Worm (Caenorhabditis elegans) whole organism, L3 larva: ENCODE results near the gene C14A4.12.

Experiments
- R02D3.7 ChIP-seq: fragments of 150-350 bp; optimal IDR thresholded peaks from 2 replicates; lab custom pipeline; 2014; ENCODE audit warnings: missing biosample characterization, missing genetic modification characterization
- aly-2 ChIP-seq: fragments of 150-350 bp; optimal IDR thresholded peaks from 2 replicates; lab custom pipeline; 2014; ENCODE audit warnings: missing biosample characterization, missing genetic modification characterization
- ama-1 ChIP-seq: fragments of 150-350 bp; optimal IDR thresholded peaks from 2 replicates; lab custom pipeline; 2018
- ceh-28 ChIP-seq: fragments of 150-350 bp; optimal IDR thresholded peaks from 2 replicates; lab custom pipeline; 2014; ENCODE audit warnings: missing biosample characterization, missing genetic modification reagents, missing genetic modification characterization
- ceh-82 ChIP-seq: fragments of 150-350 bp; optimal IDR thresholded peaks from 2 replicates; lab custom pipeline; 2014; ENCODE audit warnings: missing biosample characterization, missing genetic modification characterization
- ceh-9 ChIP-seq: sonication (generic microtip); optimal IDR thresholded peaks from 2 replicates; lab custom pipeline; 2018; ENCODE audit warnings: missing biosample characterization, missing genetic modification characterization
- daf-12 ChIP-seq: fragments of 150-350 bp; optimal IDR thresholded peaks from 2 replicates; lab custom pipeline; 2014; ENCODE audit warnings: missing biosample characterization, missing genetic modification reagents, missing genetic modification characterization
- elt-2 ChIP-seq: sonication (generic microtip); optimal IDR thresholded peaks from 2 replicates; lab custom pipeline; 2016; ENCODE audit warnings: missing genetic modification reagents, mild to moderate bottlenecking, missing genetic modification characterization, missing compliant biosample characterization
- elt-3 ChIP-seq, 3 experiments: fragments of 150-350 bp in 1 of 3; sonication (generic microtip) in 2 of 3; optimal IDR thresholded peaks; 2 replicates in 2 of 3; 4 replicates in 1 of 3; lab custom pipeline; 2014 to 2017; ENCODE audit warnings: missing biosample characterization in 3 of 3, missing genetic modification characterization in 3 of 3
- eor-1 ChIP-seq, 2 experiments: fragments of 150-350 bp; optimal IDR thresholded peaks; 2 replicates each; lab custom pipeline; 2014 to 2018; ENCODE audit warnings: missing biosample characterization in 2 of 2, missing genetic modification characterization in 2 of 2
- fkh-10 ChIP-seq: sonication (generic microtip); optimal IDR thresholded peaks from 2 replicates; lab custom pipeline; 2017; ENCODE audit warnings: missing biosample characterization, missing genetic modification reagents, missing genetic modification characterization
- fkh-2 ChIP-seq: fragments of 150-350 bp; optimal IDR thresholded peaks from 2 replicates; lab custom pipeline; 2014; ENCODE audit warnings: missing biosample characterization, missing genetic modification reagents, missing genetic modification characterization
- hmg-11 ChIP-seq: sonication (generic microtip); optimal IDR thresholded peaks from 2 replicates; lab custom pipeline; 2016; ENCODE audit warnings: missing genetic modification characterization, missing compliant biosample characterization
- lin-15B ChIP-seq: fragments of 150-350 bp; optimal IDR thresholded peaks from 2 replicates; lab custom pipeline; 2014; ENCODE audit warnings: missing biosample characterization, missing genetic modification characterization
- lin-39 ChIP-seq: fragments of 150-350 bp; optimal IDR thresholded peaks from 2 replicates; lab custom pipeline; 2018; ENCODE audit warnings: missing biosample characterization, missing genetic modification reagents, missing genetic modification characterization
- lsy-12 ChIP-seq: sonication (generic microtip); optimal IDR thresholded peaks from 2 replicates; lab custom pipeline; 2016; ENCODE audit warnings: mild to moderate bottlenecking, missing genetic modification characterization, missing compliant biosample characterization
- mdl-1 ChIP-seq: fragments of 150-350 bp; optimal IDR thresholded peaks from 2 replicates; lab custom pipeline; 2014; ENCODE audit warnings: missing biosample characterization, missing genetic modification characterization
- mml-1 ChIP-seq: fragments of 150-350 bp; sonication (generic microtip); optimal IDR thresholded peaks from 3 replicates; lab custom pipeline; 2014; ENCODE audit warnings: missing biosample characterization, missing genetic modification characterization
- nfya-1 ChIP-seq: sonication (generic microtip); optimal IDR thresholded peaks from 2 replicates; lab custom pipeline; 2017; ENCODE audit warnings: missing genetic modification characterization, mild to moderate bottlenecking, missing compliant biosample characterization, antibody characterized with exemption, moderate library complexity; ENCODE audit not compliant: insufficient read depth
- nhr-12 ChIP-seq: fragments of 150-350 bp; optimal IDR thresholded peaks from 2 replicates; lab custom pipeline; 2014; ENCODE audit warnings: missing biosample characterization, missing genetic modification characterization
- nhr-23 ChIP-seq: fragments of 150-350 bp; optimal IDR thresholded peaks from 2 replicates; lab custom pipeline; 2014; ENCODE audit warnings: missing biosample characterization, missing genetic modification reagents, missing genetic modification characterization
- nhr-25 ChIP-seq: sonication (generic microtip); optimal IDR thresholded peaks from 2 replicates; lab custom pipeline; 2017; ENCODE audit warnings: missing biosample characterization, missing genetic modification characterization
- nhr-43 ChIP-seq: sonication (generic microtip); optimal IDR thresholded peaks from 2 replicates; lab custom pipeline; 2016; ENCODE audit warnings: mild to moderate bottlenecking, missing genetic modification characterization, missing compliant biosample characterization; ENCODE audit not compliant: poor library complexity, severe bottlenecking
- nhr-76 ChIP-seq: fragments of 150-350 bp; sonication (generic microtip); optimal IDR thresholded peaks from 5 replicates; lab custom pipeline; 2014; ENCODE audit warnings: missing biosample characterization, missing genetic modification characterization
- nhr-77 ChIP-seq: fragments of 150-350 bp; optimal IDR thresholded peaks from 2 replicates; lab custom pipeline; 2014; ENCODE audit warnings: missing biosample characterization, missing genetic modification characterization
- pha-4 ChIP-seq: fragments of 150-350 bp; optimal IDR thresholded peaks from 2 replicates; lab custom pipeline; 2014; ENCODE audit warnings: missing biosample characterization, missing genetic modification reagents, missing genetic modification characterization
- sea-2 ChIP-seq: fragments of 150-350 bp; sonication (generic microtip); optimal IDR thresholded peaks from 4 replicates; lab custom pipeline; 2014; ENCODE audit warnings: missing biosample characterization, missing genetic modification reagents, missing genetic modification characterization
- skn-1 ChIP-seq: fragments of 150-350 bp; optimal IDR thresholded peaks from 2 replicates; lab custom pipeline; 2014; ENCODE audit warnings: missing biosample characterization, missing genetic modification characterization
- snpc-4 ChIP-seq: fragments of 150-350 bp; optimal IDR thresholded peaks from 2 replicates; lab custom pipeline; 2014; ENCODE audit warnings: missing biosample characterization, missing genetic modification characterization
- unc-62 ChIP-seq: fragments of 150-350 bp; sonication (generic microtip); optimal IDR thresholded peaks from 4 replicates; lab custom pipeline; 2014; ENCODE audit warnings: missing biosample characterization, missing genetic modification reagents, missing genetic modification characterization
- ztf-11 ChIP-seq: fragments of 150-350 bp; optimal IDR thresholded peaks from 2 replicates; lab custom pipeline; 2014; ENCODE audit warnings: missing biosample characterization, missing genetic modification characterization
- ztf-4 ChIP-seq: fragments of 150-350 bp; optimal IDR thresholded peaks from 2 replicates; lab custom pipeline; 2014; ENCODE audit warnings: missing biosample characterization, missing genetic modification characterization

C14A4.12 gene

ce11 chrII:10603560-10603959 is 9.3 kb upstream of the C14A4.12 start:
- no peak for TF ChIP-seq nhr-12 (tag; lab: Kevin White, UChicago)
- peak; percentile 81 for TF ChIP-seq nfya-1

- TF ChIP-seq R02D3.7 (tag; lab: Kevin White, UChicago) (no peak), nhr-43 (tag; lab: Kevin White, UChicago) (no peak), unc-62 (GFP tag; lab: Kevin White, UChicago) (no peak), ztf-11 (no peak), elt-3 (tag; optimal IDR thresholded peaks at IDR 0.05; lab: Kevin White, UChicago) (no peak), daf-12 (tag; lab: Kevin White, UChicago) (no peak), mdl-1 (no peak), eor-1 (tag; optimal IDR thresholded peaks at IDR 0.05; lab: Kevin White, UChicago) (no peak), ceh-9 (tag; lab: Kevin White, UChicago) (no peak), elt-2 (tag; lab: Kevin White, UChicago) (no peak)
Measured at ce11 chrII:10605512-10605911, 7.3 kb upstream of the C14A4.12 start, which contains the start of gene taf-13. Gene taf-13, minus strand, starts transcription at chrII:10605612.

ce11 chrII:10607238-10607961 is 5.4 kb upstream of the C14A4.12 start, which contains the start of gene ccm-3:
Gene ccm-3, minus strand, starts transcription at chrII:10607275.
- TF ChIP-seq hmg-11 (tag; lab: Kevin White, UChicago) = peak; percentile 1
- peak; percentile 72 for TF ChIP-seq lin-15B
- peak; percentile 80 for TF ChIP-seq pha-4 (tag; lab: Kevin White, UChicago)
- TF ChIP-seq unc-62 (GFP tag; lab: Kevin White, UChicago) = no peak
- peak; percentile 43 for TF ChIP-seq elt-2 (tag; lab: Kevin White, UChicago)
- peak; percentile 31 for TF ChIP-seq nfya-1
- TF ChIP-seq sea-2 (GFP tag; lab: Kevin White, UChicago) = no peak
- TF ChIP-seq nhr-23 = peak; percentile 5
- TF ChIP-seq aly-2 (tag; lab: Kevin White, UChicago) = no peak

ce11 chrII:10608821-10609220 is 4.0 kb upstream of the C14A4.12 start:
- TF ChIP-seq nfya-1 (no peak), snpc-4 (tag; lab: Kevin White, UChicago) (no peak), fkh-10 (GFP tag; lab: Kevin White, UChicago) (no peak), ceh-82 (tag; lab: Kevin White, UChicago) (no peak), daf-12 (tag; lab: Kevin White, UChicago) (no peak), mdl-1 (no peak), ceh-28 (tag; lab: Kevin White, UChicago) (no peak), nhr-43 (tag; lab: Kevin White, UChicago) (no peak), fkh-2 (no peak), ama-1 (lab: Kevin White, UChicago) (no peak), skn-1 (tag; lab: Kevin White, UChicago) (no peak), ztf-4 (no peak)

ce11 chrII:10618157-10618556 is 5.3 kb downstream of the C14A4.12 start, which contains the start of gene C14A4.13:
Gene C14A4.13, plus strand, starts transcription at chrII:10618457.
- TF ChIP-seq nhr-12 (tag; lab: Kevin White, UChicago) = no peak
- TF ChIP-seq snpc-4 (tag; lab: Kevin White, UChicago) = no peak
- no peak for TF ChIP-seq nhr-43 (tag; lab: Kevin White, UChicago)
- TF ChIP-seq nhr-25 (tag; lab: Kevin White, UChicago) = no peak
- no peak for TF ChIP-seq nfya-1

ce11 chrII:10621965-10622364 is 9.1 kb downstream of the C14A4.12 start, which contains the start of gene cutl-9:
Gene cutl-9, plus strand, starts transcription at chrII:10622265.
- TF ChIP-seq snpc-4 (tag; lab: Kevin White, UChicago) (no peak), nhr-76 (tag; lab: Kevin White, UChicago) (no peak), nhr-77 (tag; lab: Kevin White, UChicago) (no peak), mml-1 (tag; lab: Kevin White, UChicago) (no peak), eor-1 (tag; optimal IDR thresholded peaks at IDR 0.05; lab: Kevin White, UChicago) (no peak), lin-39 (tag; lab: Kevin White, UChicago) (no peak), daf-12 (tag; lab: Kevin White, UChicago) (no peak), ceh-9 (tag; lab: Kevin White, UChicago) (no peak), lsy-12 (tag; lab: Kevin White, UChicago) (no peak), hmg-11 (tag; lab: Kevin White, UChicago) (no peak), R02D3.7 (tag; lab: Kevin White, UChicago) (no peak)
